Worm (Caenorhabditis elegans) whole organism, young adult: Measurements from ENCODE around the gene F16G10.9.

Experiments
- F10E7.11 ChIP-seq: sonication (generic microtip); optimal IDR thresholded peaks from 2 replicates; lab custom pipeline; 2017; ENCODE audit warnings: mild to moderate bottlenecking, missing genetic modification characterization, moderate library complexity, missing compliant biosample characterization
- die-1 ChIP-seq: sonication (generic microtip); optimal IDR thresholded peaks from 2 replicates; lab custom pipeline; 2016; ENCODE audit warnings: missing genotype, mild to moderate bottlenecking, missing genetic modification characterization, missing compliant biosample characterization
- lsl-1 ChIP-seq: fragments of 200-800 bp; sonication (Bioruptor generic); optimal IDR thresholded peaks from 2 replicates; lab custom pipeline; 2018; ENCODE audit warnings: mild to moderate bottlenecking, missing genetic modification characterization, moderate library complexity, missing compliant biosample characterization
- nhr-80 ChIP-seq: sonication (generic microtip); optimal IDR thresholded peaks from 2 replicates; lab custom pipeline; 2016; ENCODE audit warnings: missing genetic modification characterization, missing compliant biosample characterization
- pha-4 ChIP-seq: fragments of 150-350 bp; sonication (generic microtip); optimal IDR thresholded peaks from 2 replicates; lab custom pipeline; 2014; ENCODE audit warnings: missing biosample characterization, missing genetic modification reagents, missing genetic modification characterization
- unc-62 ChIP-seq: fragments of 150-350 bp; optimal IDR thresholded peaks from 2 replicates; lab custom pipeline; 2014; ENCODE audit warnings: missing biosample characterization, missing genetic modification reagents, missing genetic modification characterization

ce11 chrII:2353012-2353411 lies 32.4 kb downstream of the F16G10.9 start, which contains the start of gene F43C11.3:
- TF ChIP-seq unc-62 (GFP tag; lab: Kevin White, UChicago) (no peak), lsl-1 (no peak), die-1 (tag; lab: Kevin White, UChicago) (no peak), F10E7.11 (no peak), nhr-80 (no peak), pha-4 (tag; lab: Kevin White, UChicago) (no peak)
